Worm (Caenorhabditis elegans) whole organism, late embryonic: ENCODE results near the gene dyn-1.

Experiments used
- C08G9.2 ChIP-seq: sonication (generic microtip); optimal IDR thresholded peaks from 2 replicates; lab custom pipeline; 2016; ENCODE audit warnings: mild to moderate bottlenecking, missing genetic modification characterization, moderate library complexity, missing compliant biosample characterization
- F13H6.1 ChIP-seq: sonication (generic microtip); optimal IDR thresholded peaks from 2 replicates; lab custom pipeline; 2016; ENCODE audit warnings: missing genetic modification characterization, missing compliant biosample characterization
- K09A11.1 ChIP-seq: sonication (generic microtip); optimal IDR thresholded peaks from 2 replicates; lab custom pipeline; 2017; ENCODE audit warnings: antibody characterized with exemption, mild to moderate bottlenecking, missing genetic modification characterization, missing compliant biosample characterization; ENCODE audit not compliant: insufficient read depth
- T23F11.4 ChIP-seq: fragments of 200-800 bp; sonication (Bioruptor generic); optimal IDR thresholded peaks from 2 replicates; lab custom pipeline; 2018; ENCODE audit warnings: mild to moderate bottlenecking, missing genetic modification characterization, missing compliant biosample characterization
- Y22D7AL.16 ChIP-seq: sonication (generic microtip); optimal IDR thresholded peaks from 2 replicates; lab custom pipeline; 2016; ENCODE audit warnings: missing genetic modification characterization, missing compliant biosample characterization
- ahr-1 ChIP-seq: sonication (generic microtip); optimal IDR thresholded peaks from 2 replicates; lab custom pipeline; 2016; ENCODE audit warnings: missing genetic modification characterization, missing compliant biosample characterization
- ceh-18 ChIP-seq: sonication (generic microtip); optimal IDR thresholded peaks from 2 replicates; lab custom pipeline; 2016; ENCODE audit warnings: missing genetic modification characterization, missing compliant biosample characterization
- ceh-2 ChIP-seq: sonication (generic microtip); optimal IDR thresholded peaks from 2 replicates; lab custom pipeline; 2016; ENCODE audit warnings: missing genotype, missing genetic modification characterization, missing compliant biosample characterization
- ceh-22 ChIP-seq: sonication (generic microtip); optimal IDR thresholded peaks from 2 replicates; lab custom pipeline; 2017; ENCODE audit warnings: missing biosample characterization, missing genetic modification characterization
- ceh-24 ChIP-seq: sonication (generic microtip); optimal IDR thresholded peaks from 2 replicates; lab custom pipeline; 2016; ENCODE audit warnings: mild to moderate bottlenecking, missing genetic modification characterization, missing compliant biosample characterization
- ceh-30 ChIP-seq: fragments of 150-350 bp; optimal IDR thresholded peaks from 2 replicates; lab custom pipeline; 2014; ENCODE audit warnings: missing biosample characterization, missing genetic modification characterization
- ceh-31 ChIP-seq: sonication (generic microtip); optimal IDR thresholded peaks from 2 replicates; lab custom pipeline; 2016; ENCODE audit warnings: missing genetic modification characterization, missing compliant biosample characterization
- ceh-34 ChIP-seq: sonication (generic microtip); optimal IDR thresholded peaks from 2 replicates; lab custom pipeline; 2016; ENCODE audit warnings: mild to moderate bottlenecking, missing genetic modification characterization, missing compliant biosample characterization
- ceh-48 ChIP-seq: sonication (generic microtip); optimal IDR thresholded peaks from 2 replicates; lab custom pipeline; 2016; ENCODE audit warnings: missing genetic modification characterization, inconsistent platforms, missing compliant biosample characterization
- che-1 ChIP-seq: sonication (generic microtip); optimal IDR thresholded peaks from 2 replicates; lab custom pipeline; 2016; ENCODE audit warnings: mild to moderate bottlenecking, missing genetic modification characterization, missing compliant biosample characterization
- dmd-4 ChIP-seq: sonication (generic microtip); optimal IDR thresholded peaks from 2 replicates; lab custom pipeline; 2016; ENCODE audit warnings: borderline replicate concordance, missing genetic modification characterization, missing compliant biosample characterization
- dve-1 ChIP-seq: sonication (generic microtip); optimal IDR thresholded peaks from 2 replicates; lab custom pipeline; 2017; ENCODE audit warnings: antibody characterized with exemption, mild to moderate bottlenecking, missing genetic modification characterization, missing compliant biosample characterization
- elt-2 ChIP-seq: sonication (generic microtip); optimal IDR thresholded peaks from 2 replicates; lab custom pipeline; 2016; ENCODE audit warnings: missing genetic modification reagents, missing genetic modification characterization, missing compliant biosample characterization
- elt-4 ChIP-seq: sonication (generic microtip); optimal IDR thresholded peaks from 2 replicates; lab custom pipeline; 2016; ENCODE audit warnings: missing genetic modification characterization, missing compliant biosample characterization
- ets-4 ChIP-seq: sonication (generic microtip); optimal IDR thresholded peaks from 2 replicates; lab custom pipeline; 2016; ENCODE audit warnings: missing genetic modification characterization, missing compliant biosample characterization
- eyg-1 ChIP-seq: sonication (generic microtip); optimal IDR thresholded peaks from 2 replicates; lab custom pipeline; 2016; ENCODE audit warnings: missing genotype, missing genetic modification characterization, missing compliant biosample characterization
- fax-1 ChIP-seq: sonication (generic microtip); optimal IDR thresholded peaks from 2 replicates; lab custom pipeline; 2016; ENCODE audit warnings: missing genotype, missing genetic modification characterization, missing compliant biosample characterization
- fkh-10 ChIP-seq: fragments of 150-350 bp; optimal IDR thresholded peaks from 2 replicates; lab custom pipeline; 2014; ENCODE audit warnings: missing biosample characterization, missing genetic modification reagents, missing genetic modification characterization
- fkh-6 ChIP-seq: sonication (generic microtip); optimal IDR thresholded peaks from 2 replicates; lab custom pipeline; 2016; ENCODE audit warnings: missing genetic modification characterization, missing compliant biosample characterization
- hlh-13 ChIP-seq: fragments of 200-800 bp; sonication (Bioruptor generic); optimal IDR thresholded peaks from 2 replicates; lab custom pipeline; 2018; ENCODE audit warnings: mild to moderate bottlenecking, missing genetic modification characterization, missing compliant biosample characterization
- hlh-15 ChIP-seq: sonication (generic microtip); optimal IDR thresholded peaks from 2 replicates; lab custom pipeline; 2016; ENCODE audit warnings: missing genetic modification characterization, missing compliant biosample characterization
- hlh-30 ChIP-seq: sonication (generic microtip); optimal IDR thresholded peaks from 2 replicates; lab custom pipeline; 2017; ENCODE audit warnings: antibody characterized with exemption, missing genetic modification characterization, missing compliant biosample characterization; ENCODE audit not compliant: insufficient read depth
- lim-6 ChIP-seq: sonication (generic microtip); optimal IDR thresholded peaks from 2 replicates; lab custom pipeline; 2016; ENCODE audit warnings: missing genetic modification characterization, missing compliant biosample characterization
- mec-3 ChIP-seq: sonication (generic microtip); optimal IDR thresholded peaks from 2 replicates; lab custom pipeline; 2016; ENCODE audit warnings: borderline replicate concordance, missing genetic modification characterization, missing compliant biosample characterization
- nfya-1 ChIP-seq: sonication (generic microtip); optimal IDR thresholded peaks from 2 replicates; lab custom pipeline; 2017; ENCODE audit warnings: missing genetic modification characterization, mild to moderate bottlenecking, missing compliant biosample characterization, antibody characterized with exemption, moderate library complexity
- nhr-232 ChIP-seq: sonication (generic microtip); optimal IDR thresholded peaks from 2 replicates; lab custom pipeline; 2016; ENCODE audit warnings: missing genetic modification characterization, missing compliant biosample characterization
- npax-4 ChIP-seq: sonication (generic microtip); optimal IDR thresholded peaks from 2 replicates; lab custom pipeline; 2016; ENCODE audit warnings: missing genetic modification characterization, missing compliant biosample characterization
- odd-2 ChIP-seq: sonication (generic microtip); optimal IDR thresholded peaks from 2 replicates; lab custom pipeline; 2017; ENCODE audit warnings: antibody characterized with exemption, mild to moderate bottlenecking, missing genetic modification characterization, missing compliant biosample characterization
- pag-3 ChIP-seq: sonication (generic microtip); optimal IDR thresholded peaks from 2 replicates; lab custom pipeline; 2016; ENCODE audit warnings: missing compliant biosample characterization, missing genetic modification characterization, borderline replicate concordance
- pat-9 ChIP-seq: fragments of 200-800 bp; sonication (Bioruptor generic); optimal IDR thresholded peaks from 2 replicates; lab custom pipeline; 2018; ENCODE audit warnings: mild to moderate bottlenecking, missing genetic modification characterization, moderate library complexity, missing compliant biosample characterization
- pax-1 ChIP-seq: fragments of 150-350 bp; optimal IDR thresholded peaks from 2 replicates; lab custom pipeline; 2014; ENCODE audit warnings: missing biosample characterization, missing genetic modification characterization
- pros-1 ChIP-seq: fragments of 150-350 bp; optimal IDR thresholded peaks from 2 replicates; lab custom pipeline; 2014; ENCODE audit warnings: missing biosample characterization, missing genetic modification reagents, missing genetic modification characterization
- rnt-1 ChIP-seq: sonication (generic microtip); optimal IDR thresholded peaks from 2 replicates; lab custom pipeline; 2016; ENCODE audit warnings: missing genetic modification characterization, missing compliant biosample characterization
- sdc-2 ChIP-seq: sonication (generic microtip); optimal IDR thresholded peaks from 2 replicates; lab custom pipeline; 2016; ENCODE audit warnings: missing genotype, missing genetic modification characterization, missing compliant biosample characterization
- sox-2 ChIP-seq: fragments of 200-800 bp; sonication (Bioruptor generic); IDR thresholded peaks from 2 replicates; pipeline ENCODE4 v1.3.6; 2022; ENCODE audit warnings: missing genetic modification reagents, missing genetic modification characterization, missing compliant biosample characterization
- sox-4 ChIP-seq: sonication (generic microtip); optimal IDR thresholded peaks from 2 replicates; lab custom pipeline; 2017; ENCODE audit warnings: mild to moderate bottlenecking, missing genetic modification characterization, inconsistent platforms, missing compliant biosample characterization
- syd-9 ChIP-seq: sonication (generic microtip); optimal IDR thresholded peaks from 2 replicates; lab custom pipeline; 2016; ENCODE audit warnings: mild to moderate bottlenecking, missing genetic modification characterization, moderate library complexity, missing compliant biosample characterization
- tbx-2 ChIP-seq: sonication (generic microtip); optimal IDR thresholded peaks from 2 replicates; lab custom pipeline; 2016; ENCODE audit warnings: missing genetic modification characterization, missing compliant biosample characterization
- tbx-7 ChIP-seq: sonication (generic microtip); optimal IDR thresholded peaks from 2 replicates; lab custom pipeline; 2016; ENCODE audit warnings: missing genotype, missing genetic modification characterization, missing compliant biosample characterization
- ttx-3 ChIP-seq: sonication (generic microtip); optimal IDR thresholded peaks from 2 replicates; lab custom pipeline; 2016; ENCODE audit warnings: missing genetic modification reagents, missing genetic modification characterization, missing compliant biosample characterization
- unc-3 ChIP-seq, 2 experiments: fragments of 200-800 bp in 1 of 2; sonication (Bioruptor generic) in 1 of 2; sonication (generic microtip) in 1 of 2; conservative IDR thresholded peaks in 1 of 2; optimal IDR thresholded peaks in 1 of 2; 2 replicates each; pipeline versions ENCODE4 v1.3.6 to Lab custom; 2016 to 2022; ENCODE audit warnings: missing compliant biosample characterization in 2 of 2, missing genetic modification characterization in 2 of 2, missing genetic modification reagents in 1 of 2
- unc-42 ChIP-seq: sonication (generic microtip); optimal IDR thresholded peaks from 2 replicates; lab custom pipeline; 2016; ENCODE audit warnings: missing genotype, missing genetic modification characterization, missing compliant biosample characterization
- zip-5 ChIP-seq: sonication (generic microtip); optimal IDR thresholded peaks from 2 replicates; lab custom pipeline; 2016; ENCODE audit warnings: missing genetic modification characterization, missing compliant biosample characterization
- ztf-16 ChIP-seq: sonication (generic microtip); optimal IDR thresholded peaks from 2 replicates; lab custom pipeline; 2017; ENCODE audit warnings: missing genetic modification characterization, missing compliant biosample characterization

The dyn-1 gene

DNA sequence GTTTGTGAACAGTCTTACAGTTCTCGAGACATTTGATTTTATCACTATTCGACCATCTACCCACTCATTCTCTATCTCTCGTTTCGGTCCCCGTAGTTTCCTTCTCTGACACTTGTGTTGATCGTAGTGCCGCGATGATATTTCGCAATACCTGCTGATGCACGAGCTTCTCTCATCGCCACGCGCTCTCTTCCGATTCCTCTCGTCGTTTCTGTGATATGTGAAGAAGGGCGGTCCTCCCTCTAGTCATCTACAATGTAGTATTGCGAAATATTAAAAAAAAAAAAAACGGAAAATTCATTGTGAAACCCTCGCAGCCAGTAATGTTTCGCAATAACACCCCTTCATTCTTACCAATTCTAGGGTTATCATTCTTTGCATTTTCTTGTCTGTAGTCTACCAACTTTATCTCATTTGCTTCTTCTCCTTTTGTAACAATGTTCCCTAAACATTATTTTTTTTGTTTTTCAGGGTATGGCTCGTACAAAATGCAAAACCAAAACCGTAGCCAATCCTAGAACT is 38.9 kb downstream of the dyn-1 start, which contains the start of gene nipi-3 (continued):
- TF ChIP-seq C08G9.2 (no peak), ceh-22 (tag; lab: Kevin White, UChicago) (no peak), dmd-4 (tag; lab: Kevin White, UChicago) (no peak), pat-9 (no peak), elt-2 (tag; lab: Kevin White, UChicago) (peak; percentile 54), pag-3 (tag; lab: Kevin White, UChicago) (no peak), odd-2 (tag; lab: Kevin White, UChicago) (no peak), sox-2 (GFP tag; lab: Robert Waterston, UW) (no peak), dve-1 (tag; lab: Kevin White, UChicago) (peak; percentile 82), Y22D7AL.16 (no peak), che-1 (no peak), ceh-24 (no peak), ztf-16 (no peak), tbx-7 (tag; lab: Kevin White, UChicago) (no peak), rnt-1 (tag; lab: Kevin White, UChicago) (no peak), ahr-1 (tag; lab: Kevin White, UChicago) (no peak), hlh-30 (tag; lab: Kevin White, UChicago) (peak; percentile 89), ceh-2 (no peak), pros-1 (tag; lab: Kevin White, UChicago) (no peak), T23F11.4 (GFP tag; lab: Kevin White, UChicago) (no peak), F13H6.1 (tag; lab: Kevin White, UChicago) (no peak), sox-4 (no peak), ets-4 (tag; lab: Kevin White, UChicago) (peak; percentile 8), tbx-2 (tag; lab: Kevin White, UChicago) (no peak), mec-3 (tag; lab: Kevin White, UChicago) (no peak), nfya-1 (tag; lab: Kevin White, UChicago) (peak; percentile 60), ceh-34 (tag; lab: Kevin White, UChicago) (no peak), eyg-1 (tag; lab: Kevin White, UChicago) (no peak), fkh-10 (GFP tag; lab: Kevin White, UChicago) (no peak), nhr-232 (tag; lab: Kevin White, UChicago) (no peak), fkh-6 (tag; lab: Kevin White, UChicago) (no peak), npax-4 (no peak), ttx-3 (no peak), ceh-48 (tag; lab: Kevin White, UChicago) (no peak), pax-1 (tag; lab: Kevin White, UChicago) (no peak), ceh-18 (tag; lab: Kevin White, UChicago) (peak; percentile 61), fax-1 (tag; lab: Kevin White, UChicago) (no peak), zip-5 (no peak), ceh-30 (no peak)
- TF ChIP-seq, all 69 proteins: peak for 8

ce11 chrX:15608593-15608992 is 39.9 kb downstream of the dyn-1 start:
- TF ChIP-seq unc-42 (tag; lab: Kevin White, UChicago) (no peak), ceh-31 (tag; lab: Kevin White, UChicago) (no peak), fkh-6 (tag; lab: Kevin White, UChicago) (no peak), K09A11.1 (tag; lab: Kevin White, UChicago) (no peak), sdc-2 (tag; lab: Kevin White, UChicago) (no peak), unc-3 (GFP tag; conservative IDR thresholded peaks at IDR 0.05; lab: Robert Waterston, UW) (no peak), unc-3 (tag; optimal IDR thresholded peaks at IDR 0.05; lab: Kevin White, UChicago) (no peak), hlh-13 (GFP tag; lab: Kevin White, UChicago) (no peak), pax-1 (tag; lab: Kevin White, UChicago) (no peak), elt-2 (tag; lab: Kevin White, UChicago) (no peak), C08G9.2 (no peak), ttx-3 (no peak), syd-9 (tag; lab: Kevin White, UChicago) (no peak), tbx-2 (tag; lab: Kevin White, UChicago) (no peak), lim-6 (no peak), hlh-15 (no peak), elt-4 (tag; lab: Kevin White, UChicago) (no peak)
